Fruit fly (Drosophila melanogaster) whole organism, pupa: ENCODE results near the gene CG10481.

ENCODE experiments used
- CG10348 ChIP-seq: fragments of 200-800 bp; sonication (Bioruptor generic); IDR thresholded peaks from 2 replicates; pipeline ENCODE4 v1.3.6; 2022; ENCODE audit warnings: missing biosample characterization, missing genetic modification characterization
- CG12605 ChIP-seq: fragments of 200-800 bp; sonication (Bioruptor generic); IDR thresholded peaks from 2 replicates; pipeline ENCODE4 v1.3.6; 2022; ENCODE audit warnings: missing biosample characterization, missing genetic modification characterization
- CG13204 ChIP-seq: fragments of 200-800 bp; sonication (Bioruptor generic); optimal IDR thresholded peaks from 2 replicates; lab custom pipeline; 2018; ENCODE audit warnings: missing biosample characterization, mild to moderate bottlenecking, missing genetic modification characterization, moderate library complexity
- CG14655 ChIP-seq: fragments of 200-800 bp; sonication (Bioruptor generic); optimal IDR thresholded peaks from 3 replicates; lab custom pipeline; 2017; ENCODE audit warnings: mild to moderate bottlenecking, missing biosample characterization, missing genetic modification reagents, missing genetic modification characterization
- CG15710 ChIP-seq: fragments of 200-800 bp; sonication (Bioruptor generic); optimal IDR thresholded peaks from 2 replicates; lab custom pipeline; 2018; ENCODE audit warnings: missing biosample characterization, mild to moderate bottlenecking, missing genetic modification characterization, moderate library complexity
- CG17806 ChIP-seq: fragments of 200-800 bp; sonication (Bioruptor generic); optimal IDR thresholded peaks from 2 replicates; lab custom pipeline; 2018; ENCODE audit warnings: missing biosample characterization, mild to moderate bottlenecking, missing genetic modification characterization, moderate library complexity
- CG32121 ChIP-seq: fragments of 200-800 bp; sonication (Bioruptor generic); IDR thresholded peaks from 2 replicates; pipeline ENCODE4 v1.3.6; 2022; ENCODE audit warnings: missing biosample characterization, missing genetic modification characterization
- CG34367 ChIP-seq: fragments of 200-800 bp; sonication (Bioruptor generic); optimal IDR thresholded peaks from 2 replicates; lab custom pipeline; 2018; ENCODE audit warnings: missing biosample characterization, mild to moderate bottlenecking, missing genetic modification characterization
- CG4496 ChIP-seq: fragments of 200-800 bp; sonication (Bioruptor generic); IDR thresholded peaks from 3 replicates; pipeline ENCODE4 v1.3.6; 2022; ENCODE audit warnings: missing biosample characterization, missing genetic modification characterization
- CG8159 ChIP-seq: fragments of 200-800 bp; sonication (Bioruptor generic); optimal IDR thresholded peaks from 3 replicates; lab custom pipeline; 2018; ENCODE audit warnings: missing biosample characterization, mild to moderate bottlenecking, missing genetic modification characterization, moderate library complexity
- CG8301 ChIP-seq: fragments of 200-800 bp; sonication (Bioruptor generic); optimal IDR thresholded peaks from 2 replicates; lab custom pipeline; 2018; ENCODE audit warnings: missing biosample characterization, mild to moderate bottlenecking, missing genetic modification characterization
- CG9948 ChIP-seq: fragments of 200-800 bp; sonication (Bioruptor generic); optimal IDR thresholded peaks from 2 replicates; lab custom pipeline; 2018; ENCODE audit warnings: missing biosample characterization, mild to moderate bottlenecking, missing genetic modification characterization, moderate library complexity
- D1 ChIP-seq: fragments of 200-800 bp; sonication (Bioruptor generic); optimal IDR thresholded peaks from 2 replicates; lab custom pipeline; 2018; ENCODE audit warnings: missing biosample characterization, mild to moderate bottlenecking, missing genetic modification characterization, moderate library complexity
- EcR ChIP-seq: fragments of 200-800 bp; sonication (Bioruptor generic); optimal IDR thresholded peaks from 3 replicates; lab custom pipeline; 2019; ENCODE audit warnings: missing biosample characterization, missing genetic modification characterization, mild to moderate bottlenecking, moderate library complexity, missing genetic modification reagents
- Ets98B ChIP-seq: fragments of 200-800 bp; sonication (Bioruptor generic); IDR thresholded peaks from 2 replicates; pipeline ENCODE4 v1.3.6; 2022; ENCODE audit warnings: missing biosample characterization, missing genetic modification characterization
- Pif1A ChIP-seq: fragments of 200-800 bp; sonication (Bioruptor generic); optimal IDR thresholded peaks from 3 replicates; lab custom pipeline; 2016; ENCODE audit warnings: missing biosample characterization, missing genetic modification characterization
- Pif1B ChIP-seq: fragments of 200-800 bp; sonication (Bioruptor generic); optimal IDR thresholded peaks from 3 replicates; lab custom pipeline; 2016; ENCODE audit warnings: missing biosample characterization, missing genetic modification characterization
- Snoo ChIP-seq: fragments of 200-800 bp; sonication (Bioruptor generic); optimal IDR thresholded peaks from 3 replicates; lab custom pipeline; 2017; ENCODE audit warnings: missing biosample characterization, mild to moderate bottlenecking, missing genetic modification characterization, inconsistent platforms
- fd96Ca ChIP-seq: fragments of 200-800 bp; sonication (Bioruptor generic); IDR thresholded peaks from 3 replicates; pipeline ENCODE4 v1.3.6; 2022; ENCODE audit warnings: missing biosample characterization, missing genetic modification characterization
- gl ChIP-seq: fragments of 200-800 bp; sonication (Bioruptor generic); optimal IDR thresholded peaks from 2 replicates; lab custom pipeline; 2018; ENCODE audit warnings: missing biosample characterization, mild to moderate bottlenecking, missing genetic modification characterization
- rn ChIP-seq: fragments of 200-800 bp; sonication (Bioruptor generic); IDR thresholded peaks from 2 replicates; pipeline ENCODE4 v1.3.6; 2022; ENCODE audit warnings: missing biosample characterization, missing genetic modification characterization

CG10481 gene

DNA sequence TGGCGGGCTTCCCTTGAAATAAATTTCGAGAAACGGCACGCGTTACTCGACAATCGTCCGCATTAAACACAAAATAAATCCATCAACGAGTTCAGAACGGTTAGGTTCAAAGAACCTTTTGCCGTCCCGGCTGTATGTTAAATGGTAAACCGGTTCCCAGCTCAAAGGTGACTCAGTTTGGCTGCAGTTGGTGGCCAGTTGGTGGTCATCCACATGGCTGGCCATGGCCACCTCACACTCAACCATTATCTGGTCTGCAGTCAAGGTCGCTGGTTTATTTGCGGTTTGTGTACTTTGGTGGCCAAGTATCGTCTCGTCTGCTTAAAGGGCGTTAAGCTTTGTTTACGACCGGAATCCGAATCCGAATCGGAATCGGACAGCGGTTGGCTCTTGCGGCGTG is 22.9 kb downstream of the CG10481 start:
- TF ChIP-seq CG10348 (GFP tag; lab: Robert Waterston, UW) (no peak), CG4496 (no peak), gl (tag; lab: Kevin White, UChicago) (no peak), EcR (GFP tag; lab: Kevin White, UChicago) (peak; percentile 97), Snoo (tag; lab: Kevin White, UChicago) (no peak)

dm6 chr2L:19866540-19867318 is 25.6 kb downstream of the CG10481 start:
- no peak for TF ChIP-seq D1 (tag; lab: Kevin White, UChicago)
- no peak for TF ChIP-seq rn (GFP tag; lab: Robert Waterston, UW)
- no peak for TF ChIP-seq fd96Ca (GFP tag; lab: Robert Waterston, UW)
- no peak for TF ChIP-seq CG4496
- peak; percentile 19 for TF ChIP-seq CG14655 (GFP tag; lab: Kevin White, UChicago)
- peak; percentile 6 for TF ChIP-seq CG9948 (tag; lab: Kevin White, UChicago)
- no peak for TF ChIP-seq Pif1B (GFP tag; lab: Kevin White, UChicago)
- TF ChIP-seq CG32121, result no peak
- no peak for TF ChIP-seq Snoo (tag; lab: Kevin White, UChicago)

DNA sequence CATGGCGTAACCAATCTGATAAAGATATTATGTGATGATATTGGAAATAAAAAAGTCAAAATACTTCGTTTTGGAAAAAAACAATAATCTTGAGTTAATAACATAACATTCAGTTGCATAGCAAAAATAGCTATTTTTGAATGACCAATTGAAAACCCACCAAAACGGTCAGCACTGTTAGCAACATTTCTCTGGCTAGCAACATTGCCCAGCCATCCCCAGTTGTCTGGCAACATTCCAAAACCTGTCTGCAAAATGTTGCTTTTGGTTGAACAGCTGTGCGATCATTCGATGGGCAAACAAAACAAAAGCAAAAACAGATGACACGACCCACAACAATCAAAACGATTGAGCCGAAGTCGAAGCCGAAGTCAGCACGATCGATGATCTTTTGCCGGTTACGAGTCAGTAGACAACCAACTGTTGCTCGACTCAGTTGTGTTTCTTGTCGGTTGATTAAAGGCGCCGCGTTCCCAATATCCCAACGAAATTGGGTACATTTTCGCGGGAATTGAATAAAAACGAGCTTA is 26.7 kb downstream of the CG10481 start:
- TF ChIP-seq gl (tag; lab: Kevin White, UChicago) (peak; percentile 65), Pif1B (GFP tag; lab: Kevin White, UChicago) (peak; percentile 68), CG4496 (peak; percentile 94), fd96Ca (GFP tag; lab: Robert Waterston, UW) (peak; percentile 91), EcR (GFP tag; lab: Kevin White, UChicago) (peak; percentile 56), CG17806 (tag; lab: Kevin White, UChicago) (peak; percentile 80), CG32121 (peak; percentile 95), D1 (tag; lab: Kevin White, UChicago) (peak; percentile 31), CG8301 (tag; lab: Kevin White, UChicago) (peak; percentile 83), CG34367 (tag; lab: Kevin White, UChicago) (peak; percentile 85), CG8159 (tag; lab: Kevin White, UChicago) (peak; percentile 76), CG15710 (tag; lab: Kevin White, UChicago) (peak; percentile 89), Snoo (tag; lab: Kevin White, UChicago) (peak; percentile 85), CG14655 (GFP tag; lab: Kevin White, UChicago) (peak; percentile 83), CG9948 (tag; lab: Kevin White, UChicago) (peak; percentile 77), Pif1A (GFP tag; lab: Kevin White, UChicago) (peak; percentile 88), rn (GFP tag; lab: Robert Waterston, UW) (peak; percentile 81), CG13204 (GFP tag; lab: Kevin White, UChicago) (peak; percentile 39), CG10348 (GFP tag; lab: Robert Waterston, UW) (peak; percentile 70; the same call in 1 of the 2 replicates), CG12605 (GFP tag; lab: Robert Waterston, UW) (peak; percentile 82), Ets98B (GFP tag; lab: Robert Waterston, UW) (peak; percentile 95)

DNA sequence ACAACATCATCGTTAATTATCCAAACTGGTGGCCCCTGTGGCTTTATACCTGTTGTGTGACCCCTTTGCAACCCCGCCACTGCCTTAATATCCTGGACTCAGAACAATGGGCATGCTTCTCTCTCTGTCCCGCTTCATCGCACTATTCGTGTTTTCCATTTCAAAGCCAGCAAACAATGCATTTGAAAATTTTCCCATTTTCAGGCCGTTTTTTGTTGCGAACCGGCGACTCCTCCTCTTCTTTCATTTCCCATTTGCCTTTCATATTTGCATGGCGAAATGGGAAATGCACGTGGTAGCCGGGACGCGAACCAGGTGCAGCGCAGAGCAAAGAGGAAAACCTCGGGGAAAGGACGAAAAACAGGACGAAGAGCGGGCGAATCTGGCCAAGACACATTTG is 32.6 kb downstream of the CG10481 start:
- TF ChIP-seq CG13204 (GFP tag; lab: Kevin White, UChicago), result no peak
- no peak for TF ChIP-seq Ets98B (GFP tag; lab: Robert Waterston, UW)
- no peak for TF ChIP-seq CG14655 (GFP tag; lab: Kevin White, UChicago)
- TF ChIP-seq fd96Ca (GFP tag; lab: Robert Waterston, UW), result no peak
- no peak for TF ChIP-seq gl (tag; lab: Kevin White, UChicago)
- TF ChIP-seq CG10348 (GFP tag; lab: Robert Waterston, UW), result no peak

DNA sequence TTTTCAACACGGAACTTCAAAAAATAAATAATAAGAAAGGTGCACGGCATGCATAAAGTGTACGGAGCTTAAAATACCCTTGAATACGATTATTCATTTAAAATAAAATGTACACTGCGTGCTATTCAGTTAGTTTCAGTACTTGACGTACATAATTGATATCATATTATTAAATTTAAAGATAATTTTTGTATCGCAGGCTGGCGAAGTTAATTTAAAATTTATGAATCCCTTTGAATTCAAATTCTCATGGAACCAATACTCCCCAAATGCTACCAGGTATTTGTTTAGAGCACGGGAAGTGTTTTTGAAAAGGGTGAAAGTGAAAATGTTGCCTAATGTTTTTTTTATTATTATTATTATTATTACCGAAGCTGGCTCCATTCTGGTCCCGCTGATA is 37.1 kb downstream of the CG10481 start:
- TF ChIP-seq Pif1B (GFP tag; lab: Kevin White, UChicago) (no peak), CG34367 (tag; lab: Kevin White, UChicago) (no peak), D1 (tag; lab: Kevin White, UChicago) (no peak), CG9948 (tag; lab: Kevin White, UChicago) (no peak), CG15710 (tag; lab: Kevin White, UChicago) (no peak)

DNA sequence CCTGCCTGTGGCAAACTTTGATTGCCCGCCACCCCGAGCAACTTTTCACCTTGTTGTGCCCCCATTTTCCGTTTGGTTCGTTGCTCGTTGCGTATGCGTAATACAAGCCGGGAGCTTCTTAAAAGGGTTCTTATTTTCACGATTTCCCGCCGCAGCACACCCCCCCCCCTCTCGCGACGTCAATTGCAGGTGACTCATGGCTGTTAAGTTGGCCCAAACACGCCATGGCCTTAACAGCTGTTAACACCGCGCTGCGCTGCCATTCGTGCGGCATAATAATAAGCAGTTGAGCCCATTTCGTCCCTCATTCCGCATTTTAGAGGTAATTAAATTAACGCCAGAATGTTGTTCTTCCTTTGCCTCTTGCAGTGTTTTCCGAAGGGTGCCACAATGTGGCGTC is 41.4 kb downstream of the CG10481 start:
- no peak for TF ChIP-seq CG8159 (tag; lab: Kevin White, UChicago)
- TF ChIP-seq CG4496, result no peak
- TF ChIP-seq CG13204 (GFP tag; lab: Kevin White, UChicago), result no peak
- TF ChIP-seq Pif1B (GFP tag; lab: Kevin White, UChicago), result no peak
- no peak for TF ChIP-seq CG10348 (GFP tag; lab: Robert Waterston, UW)
- TF ChIP-seq CG15710 (tag; lab: Kevin White, UChicago), result no peak
- TF ChIP-seq Snoo (tag; lab: Kevin White, UChicago), result no peak
- no peak for TF ChIP-seq Pif1A (GFP tag; lab: Kevin White, UChicago)
- TF ChIP-seq CG32121, result no peak
- no peak for TF ChIP-seq CG9948 (tag; lab: Kevin White, UChicago)
- TF ChIP-seq CG17806 (tag; lab: Kevin White, UChicago), result no peak
- TF ChIP-seq CG34367 (tag; lab: Kevin White, UChicago), result no peak
- no peak for TF ChIP-seq CG8301 (tag; lab: Kevin White, UChicago)
- no peak for TF ChIP-seq gl (tag; lab: Kevin White, UChicago)
- TF ChIP-seq D1 (tag; lab: Kevin White, UChicago), result no peak
- TF ChIP-seq fd96Ca (GFP tag; lab: Robert Waterston, UW), result no peak
- TF ChIP-seq rn (GFP tag; lab: Robert Waterston, UW), result no peak
- no peak for TF ChIP-seq EcR (GFP tag; lab: Kevin White, UChicago)
